Worm (Caenorhabditis elegans) whole organism, L3 larva: ENCODE results near the gene gpx-3.

Experiments used
- ZK546.5 ChIP-seq: sonication (generic microtip); optimal IDR thresholded peaks from 2 replicates; lab custom pipeline; 2017; ENCODE audit warnings: missing biosample characterization, missing genetic modification characterization
- ceh-16 ChIP-seq: sonication (generic microtip); optimal IDR thresholded peaks from 2 replicates; lab custom pipeline; 2017; ENCODE audit warnings: missing biosample characterization, missing genetic modification characterization
- ceh-28 ChIP-seq: fragments of 150-350 bp; optimal IDR thresholded peaks from 2 replicates; lab custom pipeline; 2014; ENCODE audit warnings: missing biosample characterization, missing genetic modification reagents, missing genetic modification characterization
- ceh-82 ChIP-seq: fragments of 150-350 bp; optimal IDR thresholded peaks from 2 replicates; lab custom pipeline; 2014; ENCODE audit warnings: missing biosample characterization, missing genetic modification characterization
- ceh-9 ChIP-seq: sonication (generic microtip); optimal IDR thresholded peaks from 2 replicates; lab custom pipeline; 2018; ENCODE audit warnings: missing biosample characterization, missing genetic modification characterization
- egl-27 ChIP-seq: sonication (generic microtip); optimal IDR thresholded peaks from 4 replicates; lab custom pipeline; 2017; ENCODE audit warnings: missing biosample characterization, missing genetic modification reagents, missing genetic modification characterization
- egl-5 ChIP-seq: fragments of 150-350 bp; optimal IDR thresholded peaks from 2 replicates; lab custom pipeline; 2017; ENCODE audit warnings: missing biosample characterization, missing genetic modification reagents, missing genetic modification characterization, inconsistent platforms
- elt-2 ChIP-seq: sonication (generic microtip); optimal IDR thresholded peaks from 2 replicates; lab custom pipeline; 2016; ENCODE audit warnings: missing genetic modification reagents, mild to moderate bottlenecking, missing genetic modification characterization, missing compliant biosample characterization
- elt-3 ChIP-seq, 3 experiments: fragments of 150-350 bp in 1 of 3; sonication (generic microtip) in 2 of 3; optimal IDR thresholded peaks; 2 replicates in 2 of 3; 4 replicates in 1 of 3; lab custom pipeline; 2014 to 2017; ENCODE audit warnings: missing biosample characterization in 3 of 3, missing genetic modification characterization in 3 of 3
- eor-1 ChIP-seq, 2 experiments: fragments of 150-350 bp; optimal IDR thresholded peaks; 2 replicates each; lab custom pipeline; 2014 to 2018; ENCODE audit warnings: missing biosample characterization in 2 of 2, missing genetic modification characterization in 2 of 2
- fkh-10 ChIP-seq: sonication (generic microtip); optimal IDR thresholded peaks from 2 replicates; lab custom pipeline; 2017; ENCODE audit warnings: missing biosample characterization, missing genetic modification reagents, missing genetic modification characterization
- fkh-2 ChIP-seq: fragments of 150-350 bp; optimal IDR thresholded peaks from 2 replicates; lab custom pipeline; 2014; ENCODE audit warnings: missing biosample characterization, missing genetic modification reagents, missing genetic modification characterization
- fos-1 ChIP-seq: fragments of 150-350 bp; optimal IDR thresholded peaks from 2 replicates; lab custom pipeline; 2014; ENCODE audit warnings: missing biosample characterization, missing genetic modification characterization
- hmg-11 ChIP-seq: sonication (generic microtip); optimal IDR thresholded peaks from 2 replicates; lab custom pipeline; 2016; ENCODE audit warnings: missing genetic modification characterization, missing compliant biosample characterization
- jun-1 ChIP-seq: fragments of 150-350 bp; optimal IDR thresholded peaks from 2 replicates; lab custom pipeline; 2014; ENCODE audit warnings: missing biosample characterization, missing genetic modification reagents, missing genetic modification characterization
- lin-15B ChIP-seq: fragments of 150-350 bp; optimal IDR thresholded peaks from 2 replicates; lab custom pipeline; 2014; ENCODE audit warnings: missing biosample characterization, missing genetic modification characterization
- lsy-12 ChIP-seq: sonication (generic microtip); optimal IDR thresholded peaks from 2 replicates; lab custom pipeline; 2016; ENCODE audit warnings: mild to moderate bottlenecking, missing genetic modification characterization, missing compliant biosample characterization
- mml-1 ChIP-seq: fragments of 150-350 bp; sonication (generic microtip); optimal IDR thresholded peaks from 3 replicates; lab custom pipeline; 2014; ENCODE audit warnings: missing biosample characterization, missing genetic modification characterization
- nfya-1 ChIP-seq: sonication (generic microtip); optimal IDR thresholded peaks from 2 replicates; lab custom pipeline; 2017; ENCODE audit warnings: missing genetic modification characterization, mild to moderate bottlenecking, missing compliant biosample characterization, antibody characterized with exemption, moderate library complexity; ENCODE audit not compliant: insufficient read depth
- nhr-11 ChIP-seq: fragments of 150-350 bp; optimal IDR thresholded peaks from 2 replicates; lab custom pipeline; 2014; ENCODE audit warnings: missing biosample characterization, missing genetic modification characterization
- nhr-12 ChIP-seq: fragments of 150-350 bp; optimal IDR thresholded peaks from 2 replicates; lab custom pipeline; 2014; ENCODE audit warnings: missing biosample characterization, missing genetic modification characterization
- nhr-23 ChIP-seq: fragments of 150-350 bp; optimal IDR thresholded peaks from 2 replicates; lab custom pipeline; 2014; ENCODE audit warnings: missing biosample characterization, missing genetic modification reagents, missing genetic modification characterization
- nhr-25 ChIP-seq: sonication (generic microtip); optimal IDR thresholded peaks from 2 replicates; lab custom pipeline; 2017; ENCODE audit warnings: missing biosample characterization, missing genetic modification characterization
- nhr-43 ChIP-seq: sonication (generic microtip); optimal IDR thresholded peaks from 2 replicates; lab custom pipeline; 2016; ENCODE audit warnings: mild to moderate bottlenecking, missing genetic modification characterization, missing compliant biosample characterization; ENCODE audit not compliant: poor library complexity, severe bottlenecking
- nhr-76 ChIP-seq: fragments of 150-350 bp; sonication (generic microtip); optimal IDR thresholded peaks from 5 replicates; lab custom pipeline; 2014; ENCODE audit warnings: missing biosample characterization, missing genetic modification characterization
- nhr-77 ChIP-seq: fragments of 150-350 bp; optimal IDR thresholded peaks from 2 replicates; lab custom pipeline; 2014; ENCODE audit warnings: missing biosample characterization, missing genetic modification characterization
- pha-4 ChIP-seq: fragments of 150-350 bp; optimal IDR thresholded peaks from 2 replicates; lab custom pipeline; 2014; ENCODE audit warnings: missing biosample characterization, missing genetic modification reagents, missing genetic modification characterization
- pqm-1 ChIP-seq: fragments of 150-350 bp; optimal IDR thresholded peaks from 2 replicates; lab custom pipeline; 2017; ENCODE audit warnings: missing biosample characterization, missing genetic modification characterization, inconsistent platforms
- sea-2 ChIP-seq: fragments of 150-350 bp; sonication (generic microtip); optimal IDR thresholded peaks from 4 replicates; lab custom pipeline; 2014; ENCODE audit warnings: missing biosample characterization, missing genetic modification reagents, missing genetic modification characterization
- skn-1 ChIP-seq: fragments of 150-350 bp; optimal IDR thresholded peaks from 2 replicates; lab custom pipeline; 2014; ENCODE audit warnings: missing biosample characterization, missing genetic modification characterization
- snpc-4 ChIP-seq: fragments of 150-350 bp; optimal IDR thresholded peaks from 2 replicates; lab custom pipeline; 2014; ENCODE audit warnings: missing biosample characterization, missing genetic modification characterization
- tbx-2 ChIP-seq: sonication (generic microtip); optimal IDR thresholded peaks from 2 replicates; lab custom pipeline; 2016; ENCODE audit warnings: mild to moderate bottlenecking, missing genetic modification characterization, missing compliant biosample characterization
- unc-39 ChIP-seq: sonication (generic microtip); optimal IDR thresholded peaks from 4 replicates; lab custom pipeline; 2017; ENCODE audit warnings: missing biosample characterization, missing genetic modification characterization
- unc-62 ChIP-seq: fragments of 150-350 bp; sonication (generic microtip); optimal IDR thresholded peaks from 4 replicates; lab custom pipeline; 2014; ENCODE audit warnings: missing biosample characterization, missing genetic modification reagents, missing genetic modification characterization
- ztf-11 ChIP-seq: fragments of 150-350 bp; optimal IDR thresholded peaks from 2 replicates; lab custom pipeline; 2014; ENCODE audit warnings: missing biosample characterization, missing genetic modification characterization

Gene gpx-3

DNA sequence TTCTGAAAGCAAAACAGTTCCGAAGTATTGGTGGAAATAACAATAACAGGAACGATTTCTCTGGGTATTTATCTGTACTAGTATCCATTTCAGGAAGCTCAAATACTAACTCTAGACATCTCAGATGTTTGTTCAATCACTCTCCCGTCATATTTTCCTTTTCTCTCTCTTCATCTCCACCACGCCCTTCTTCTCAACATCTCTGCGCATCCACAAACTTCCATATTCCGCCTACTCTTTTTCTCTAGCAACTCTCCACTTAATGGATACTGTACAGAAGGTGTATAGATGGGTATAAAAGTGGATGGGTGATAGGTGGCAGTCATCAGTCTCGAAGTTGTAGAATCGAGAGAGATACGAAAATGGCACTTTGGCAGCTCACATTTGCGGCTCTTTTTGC lies 3.4 kb upstream of the gpx-3 start, which contains the start of gene gpx-5:
Gene gpx-5, plus strand, starts transcription at position 336 of the 400 bp plus-strand sequence.
- peak; percentile 17 for TF ChIP-seq nfya-1 (tag; lab: Kevin White, UChicago)
- TF ChIP-seq jun-1, result no peak
- peak; percentile 5 for TF ChIP-seq egl-5
- peak; percentile 47 for TF ChIP-seq nhr-23
- no peak for TF ChIP-seq hmg-11 (tag; lab: Kevin White, UChicago)
- peak; percentile 60 for TF ChIP-seq pha-4 (tag; lab: Kevin White, UChicago)
- TF ChIP-seq nhr-76 (tag; lab: Kevin White, UChicago), result no peak
- TF ChIP-seq nhr-25 (tag; lab: Kevin White, UChicago), result peak; percentile 59

DNA sequence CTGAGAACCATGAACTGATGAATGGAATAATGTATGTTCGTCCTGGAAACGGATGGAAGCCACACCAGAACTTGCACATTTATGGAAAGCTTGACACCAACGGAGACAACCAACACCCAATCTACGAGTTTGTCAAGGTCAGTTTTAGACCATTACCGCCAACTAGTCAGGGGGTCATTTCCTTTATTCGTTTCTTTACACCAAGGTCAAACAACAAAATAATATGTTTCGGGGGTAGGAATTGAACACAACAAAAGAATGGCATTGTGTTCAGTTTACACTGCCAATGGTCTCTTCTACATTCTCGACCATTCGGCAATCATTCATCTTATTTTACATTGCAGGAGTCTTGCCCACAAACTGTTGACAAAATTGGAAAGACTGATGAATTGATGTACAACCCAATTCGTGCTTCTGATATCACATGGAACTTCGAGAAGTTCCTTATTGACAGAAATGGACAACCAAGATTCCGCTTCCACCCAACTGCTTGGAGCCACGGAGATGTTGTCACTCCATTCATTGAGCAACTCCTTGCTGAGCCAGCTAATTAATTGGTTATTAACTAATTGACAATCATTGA lies 2.1 kb upstream of the gpx-3 start:
- peak; percentile 70 for TF ChIP-seq nhr-25 (tag; lab: Kevin White, UChicago)
- no peak for TF ChIP-seq nhr-77 (tag; lab: Kevin White, UChicago)
- TF ChIP-seq jun-1, result no peak
- TF ChIP-seq sea-2 (GFP tag; lab: Kevin White, UChicago), result no peak
- TF ChIP-seq pha-4 (tag; lab: Kevin White, UChicago), result no peak
- TF ChIP-seq lin-15B (tag; lab: Kevin White, UChicago), result no peak
- TF ChIP-seq pqm-1 (tag; lab: Kevin White, UChicago), result no peak
- no peak for TF ChIP-seq egl-5
- no peak for TF ChIP-seq elt-2 (tag; lab: Kevin White, UChicago)
- no peak for TF ChIP-seq elt-3 (tag; optimal IDR thresholded peaks at IDR 0.05; lab: Kevin White, UChicago)
- no peak for TF ChIP-seq ZK546.5 (tag; lab: Kevin White, UChicago)
- TF ChIP-seq unc-62, result no peak
- TF ChIP-seq ceh-28 (tag; lab: Kevin White, UChicago), result no peak
- peak; percentile 3 for TF ChIP-seq nhr-43 (tag; lab: Kevin White, UChicago)
- TF ChIP-seq, all 47 proteins: peak for 2

- TF ChIP-seq ZK546.5 (tag; lab: Kevin White, UChicago) (no peak), ceh-9 (no peak), nhr-23 (no peak), skn-1 (tag; lab: Kevin White, UChicago) (no peak), pha-4 (tag; lab: Kevin White, UChicago) (no peak), sea-2 (GFP tag; lab: Kevin White, UChicago) (no peak), ceh-82 (no peak), tbx-2 (tag; lab: Kevin White, UChicago) (no peak), ceh-16 (tag; lab: Kevin White, UChicago) (no peak)
Measured at ce11 chrX:9589123-9589522, 1.4 kb downstream of the gpx-3 start, which contains the start of gene del-8. del-8 (plus strand) TSS chrX:9589423.

DNA sequence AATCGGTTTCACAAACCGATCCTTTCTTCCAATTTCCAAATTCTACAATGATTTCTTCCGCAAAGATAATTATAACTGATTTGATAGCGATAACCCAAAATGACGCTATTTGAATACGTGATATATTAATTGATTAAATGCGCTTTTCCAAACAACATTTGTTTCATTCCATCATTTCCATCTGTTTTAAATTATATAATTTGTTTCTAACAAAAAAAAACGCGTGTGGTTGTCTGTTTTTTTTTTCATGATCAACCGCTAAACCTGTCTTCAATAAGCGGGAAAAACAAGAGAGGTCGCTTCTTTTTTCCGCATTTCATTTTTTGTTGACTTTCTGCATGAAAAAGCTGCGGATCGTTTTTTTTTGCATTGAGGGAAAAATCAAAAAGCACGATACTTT lies 9.6 kb downstream of the gpx-3 start:
- TF ChIP-seq egl-27 (tag; lab: Kevin White, UChicago), result no peak
- TF ChIP-seq nhr-12 (tag; lab: Kevin White, UChicago), result no peak
- no peak for TF ChIP-seq ZK546.5 (tag; lab: Kevin White, UChicago)
- TF ChIP-seq fos-1, result no peak
- TF ChIP-seq mml-1 (tag; lab: Kevin White, UChicago), result no peak
- TF ChIP-seq fkh-2, result no peak
- no peak for TF ChIP-seq nhr-11 (tag; lab: Kevin White, UChicago)
- TF ChIP-seq unc-62, result no peak
- no peak for TF ChIP-seq unc-39
- TF ChIP-seq elt-2 (tag; lab: Kevin White, UChicago), result no peak

- TF ChIP-seq pqm-1 (tag; lab: Kevin White, UChicago) (peak; percentile 87), tbx-2 (tag; lab: Kevin White, UChicago) (no peak), elt-2 (tag; lab: Kevin White, UChicago) (peak; percentile 59), pha-4 (tag; lab: Kevin White, UChicago) (peak; percentile 32)
Measured at ce11 chrX:9602625-9603024, 14.9 kb downstream of the gpx-3 start.

- TF ChIP-seq nfya-1 (tag; lab: Kevin White, UChicago) (no peak), ceh-28 (tag; lab: Kevin White, UChicago) (no peak), eor-1 (tag; optimal IDR thresholded peaks at IDR 0.05; lab: Kevin White, UChicago) (no peak), tbx-2 (tag; lab: Kevin White, UChicago) (no peak), lsy-12 (tag; lab: Kevin White, UChicago) (no peak), snpc-4 (tag; lab: Kevin White, UChicago) (no peak), ztf-11 (no peak), ceh-82 (no peak), fkh-10 (GFP tag; lab: Kevin White, UChicago) (no peak), lin-15B (tag; lab: Kevin White, UChicago) (no peak)
- TF ChIP-seq, all 47 proteins: peak for 0
Measured at ce11 chrX:9603180-9603579, 15.4 kb downstream of the gpx-3 start.
